Fruit fly (Drosophila melanogaster): ENCODE measurements around the gene Nrt.
A peak's percentile ranks its signal among the peaks of the same experiment; 100 is the strongest.

Gene Nrt

DNA sequence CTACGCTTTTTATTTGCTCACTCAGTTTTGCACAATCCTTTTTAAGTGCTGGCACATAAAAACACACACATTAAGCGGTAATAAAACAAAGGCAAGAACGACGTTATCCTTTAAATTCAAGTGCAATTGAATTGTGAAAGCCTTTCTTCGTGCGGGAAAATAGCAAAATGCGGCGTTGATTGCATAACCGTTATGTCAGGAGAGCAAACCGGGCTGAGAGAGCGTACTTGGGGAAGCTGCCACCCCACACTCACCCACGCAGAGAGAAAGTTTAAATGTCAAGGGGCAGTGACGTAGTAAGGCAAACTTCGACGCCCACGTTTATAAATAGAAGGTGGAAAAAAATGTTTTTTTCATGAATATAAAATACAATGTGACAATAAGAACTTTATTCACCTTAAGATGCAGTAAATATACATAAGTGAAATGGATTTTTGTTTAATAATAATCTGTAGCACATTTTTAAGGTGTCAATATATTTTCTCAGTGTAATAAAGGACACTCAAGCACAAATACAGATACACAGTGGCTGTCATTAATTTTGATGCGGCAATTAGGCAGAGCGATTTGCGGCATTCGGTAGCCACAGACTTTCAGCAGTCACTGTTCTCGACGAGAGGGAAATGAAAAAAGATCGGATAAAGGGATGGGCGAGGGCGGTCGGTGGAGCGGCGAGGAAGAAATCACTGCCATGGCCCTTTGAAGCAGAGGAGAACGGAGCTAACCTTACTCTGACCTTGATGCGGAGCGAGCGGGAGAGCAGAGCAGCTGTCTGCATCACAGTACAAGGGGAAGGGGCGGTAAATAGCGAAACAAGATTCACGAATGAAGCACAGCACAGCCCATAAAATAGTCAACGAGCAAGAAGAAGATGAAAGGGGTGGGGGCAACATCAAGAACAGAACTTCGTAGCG lies 40.2 kb downstream of the Nrt start:
- TF ChIP-seq CG1620 (GFP tag; optimal IDR thresholded peaks at IDR 0.05) (no peak), CG11617 (GFP tag; optimal IDR thresholded peaks at IDR 0.05) (no peak), toe (GFP tag; optimal IDR thresholded peaks at IDR 0.05) (no peak), CG14711 (tag; optimal IDR thresholded peaks at IDR 0.05) (peak; percentile 18), CG12768 (GFP tag; optimal IDR thresholded peaks at IDR 0.05) (no peak), cnc (optimal IDR thresholded peaks at IDR 0.05) (no peak), ovo (GFP tag; optimal IDR thresholded peaks at IDR 0.05) (no peak), Hr96 (GFP tag; optimal IDR thresholded peaks at IDR 0.05) (peak; percentile 46), CG33017 (tag; optimal IDR thresholded peaks at IDR 0.05) (peak; percentile 69), tj (GFP tag; optimal IDR thresholded peaks at IDR 0.05) (no peak), CG7101 (tag; optimal IDR thresholded peaks at IDR 0.05) (peak; percentile 15), CG5204 (GFP tag; optimal IDR thresholded peaks at IDR 0.05) (peak; percentile 54), Mnt (GFP tag; optimal IDR thresholded peaks at IDR 0.05) (no peak), kay (GFP tag; ENCODE audit: borderline replicate concordance) (peak; percentile 46), Crg-1 (GFP tag; optimal IDR thresholded peaks at IDR 0.05) (no peak), bab1 (GFP tag; optimal IDR thresholded peaks at IDR 0.05) (no peak), CG7045 (GFP tag; optimal IDR thresholded peaks at IDR 0.05) (peak; percentile 60), Clk (GFP tag; optimal IDR thresholded peaks at IDR 0.05) (no peak), cic (GFP tag; optimal IDR thresholded peaks at IDR 0.05) (no peak), pad (GFP tag; optimal IDR thresholded peaks at IDR 0.05) (peak; percentile 65)

DNA sequence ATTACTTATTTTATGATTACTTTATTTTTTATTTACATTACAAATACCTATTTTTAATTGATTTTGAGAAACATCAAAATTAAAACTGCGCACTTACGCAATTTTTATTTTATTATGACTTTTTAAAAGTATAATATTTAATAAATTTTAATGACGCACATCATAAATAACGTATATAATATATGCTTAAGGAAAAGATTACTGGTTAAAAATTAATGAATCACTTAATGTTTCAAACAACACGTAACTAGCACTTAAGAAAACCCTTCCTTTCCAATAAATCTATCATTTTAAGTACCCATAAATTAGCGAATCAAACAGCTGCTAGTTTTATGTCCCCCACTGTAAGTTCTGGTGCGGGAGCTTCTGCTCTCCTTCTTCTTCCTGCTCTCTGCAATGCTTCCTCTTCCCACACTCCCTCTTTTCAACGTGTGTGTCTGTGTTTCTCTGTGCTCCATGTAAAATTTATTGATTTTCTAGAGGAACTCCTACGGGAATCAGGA lies 41.0 kb downstream of the Nrt start:
- TF ChIP-seq Mnt (GFP tag; optimal IDR thresholded peaks at IDR 0.05): no peak
- no peak for TF ChIP-seq cic (GFP tag; optimal IDR thresholded peaks at IDR 0.05)
- no peak for TF ChIP-seq tj (GFP tag; optimal IDR thresholded peaks at IDR 0.05)
- TF ChIP-seq pad (GFP tag; optimal IDR thresholded peaks at IDR 0.05): no peak
- TF ChIP-seq ovo (GFP tag; optimal IDR thresholded peaks at IDR 0.05): peak; percentile 5
- TF ChIP-seq CG12768 (GFP tag; optimal IDR thresholded peaks at IDR 0.05): peak; percentile 42
- no peak for TF ChIP-seq CG1620 (GFP tag; optimal IDR thresholded peaks at IDR 0.05)
- peak; percentile 76 for TF ChIP-seq CG7045 (GFP tag; optimal IDR thresholded peaks at IDR 0.05)
- no peak for TF ChIP-seq bab1 (GFP tag; optimal IDR thresholded peaks at IDR 0.05)
- TF ChIP-seq toe (GFP tag; optimal IDR thresholded peaks at IDR 0.05): no peak
- TF ChIP-seq Clk (GFP tag; optimal IDR thresholded peaks at IDR 0.05): peak; percentile 7
- no peak for TF ChIP-seq cnc (optimal IDR thresholded peaks at IDR 0.05)
- TF ChIP-seq CG7101 (tag; optimal IDR thresholded peaks at IDR 0.05): peak; percentile 9
- no peak for TF ChIP-seq CG5204 (GFP tag; optimal IDR thresholded peaks at IDR 0.05)
- no peak for TF ChIP-seq kay (GFP tag; ENCODE audit: borderline replicate concordance)
- peak; percentile 53 for TF ChIP-seq CG33017 (tag; optimal IDR thresholded peaks at IDR 0.05)
- TF ChIP-seq Crg-1 (GFP tag; optimal IDR thresholded peaks at IDR 0.05): no peak
- no peak for TF ChIP-seq CG14711 (tag; optimal IDR thresholded peaks at IDR 0.05)
- TF ChIP-seq Hr96 (GFP tag; optimal IDR thresholded peaks at IDR 0.05): no peak
- peak; percentile 75 for TF ChIP-seq CG11617 (GFP tag; optimal IDR thresholded peaks at IDR 0.05)

DNA sequence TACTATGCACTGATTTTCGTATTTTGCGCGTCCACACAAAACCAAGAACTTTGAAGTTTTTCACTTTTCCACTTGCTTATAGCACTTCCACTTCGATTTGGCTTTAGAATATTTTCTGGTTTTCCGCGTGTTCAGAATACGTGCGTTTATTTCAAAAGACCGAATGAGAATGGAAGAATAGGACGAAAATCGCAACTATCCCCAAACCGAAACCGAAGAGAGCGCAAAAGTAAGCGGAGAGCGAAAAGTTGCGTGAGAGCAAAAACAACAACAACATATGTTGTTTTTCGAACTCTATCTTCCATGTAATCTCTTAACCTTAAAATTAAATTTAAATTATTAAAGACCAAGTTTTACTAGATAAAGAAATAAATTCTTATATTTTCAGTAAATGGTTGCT lies 41.7 kb downstream of the Nrt start, which contains the start of gene CG9674:
TSS of gene CG9674 (minus strand) at position 174 of the 400 bp plus-strand sequence.
- TF ChIP-seq CG1620 (GFP tag; optimal IDR thresholded peaks at IDR 0.05): no peak
- no peak for TF ChIP-seq Mnt (GFP tag; optimal IDR thresholded peaks at IDR 0.05)
- TF ChIP-seq tj (GFP tag; optimal IDR thresholded peaks at IDR 0.05): no peak
- no peak for TF ChIP-seq CG33017 (tag; optimal IDR thresholded peaks at IDR 0.05)
- no peak for TF ChIP-seq CG5204 (GFP tag; optimal IDR thresholded peaks at IDR 0.05)

DNA sequence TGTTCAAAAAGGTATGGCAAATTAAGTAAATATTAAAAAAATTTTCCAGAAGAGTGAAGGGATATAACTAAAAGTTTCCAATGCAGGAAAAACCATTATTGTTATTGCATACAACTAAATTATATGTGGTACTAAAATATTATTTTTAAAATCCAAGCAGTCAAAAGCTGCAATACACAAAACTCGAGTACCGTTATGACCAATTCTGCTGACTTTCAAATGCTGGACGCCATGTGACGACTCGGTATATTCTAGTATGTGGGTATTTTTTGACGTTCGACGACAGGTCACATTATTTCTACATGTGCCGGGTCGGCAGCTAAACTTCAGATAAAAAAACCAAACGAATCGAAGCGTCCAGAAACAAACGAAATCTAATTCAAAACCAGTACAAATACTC lies 42.3 kb downstream of the Nrt start:
- TF ChIP-seq kay (GFP tag; ENCODE audit: borderline replicate concordance) (no peak), CG11617 (GFP tag; optimal IDR thresholded peaks at IDR 0.05) (no peak), cnc (optimal IDR thresholded peaks at IDR 0.05) (no peak), CG12768 (GFP tag; optimal IDR thresholded peaks at IDR 0.05) (no peak), bab1 (GFP tag; optimal IDR thresholded peaks at IDR 0.05) (peak; percentile 9), CG7045 (GFP tag; optimal IDR thresholded peaks at IDR 0.05) (no peak), tj (GFP tag; optimal IDR thresholded peaks at IDR 0.05) (peak; percentile 4), CG1620 (GFP tag; optimal IDR thresholded peaks at IDR 0.05) (peak; percentile 2), cic (GFP tag; optimal IDR thresholded peaks at IDR 0.05) (no peak), toe (GFP tag; optimal IDR thresholded peaks at IDR 0.05) (no peak), Mnt (GFP tag; optimal IDR thresholded peaks at IDR 0.05) (peak; percentile 99), CG14711 (tag; optimal IDR thresholded peaks at IDR 0.05) (no peak), pad (GFP tag; optimal IDR thresholded peaks at IDR 0.05) (no peak), CG7101 (tag; optimal IDR thresholded peaks at IDR 0.05) (no peak), CG33017 (tag; optimal IDR thresholded peaks at IDR 0.05) (no peak), ovo (GFP tag; optimal IDR thresholded peaks at IDR 0.05) (peak; percentile 97), Crg-1 (GFP tag; optimal IDR thresholded peaks at IDR 0.05) (peak; percentile 45), CG5204 (GFP tag; optimal IDR thresholded peaks at IDR 0.05) (no peak), Hr96 (GFP tag; optimal IDR thresholded peaks at IDR 0.05) (no peak), Clk (GFP tag; optimal IDR thresholded peaks at IDR 0.05) (no peak)

DNA sequence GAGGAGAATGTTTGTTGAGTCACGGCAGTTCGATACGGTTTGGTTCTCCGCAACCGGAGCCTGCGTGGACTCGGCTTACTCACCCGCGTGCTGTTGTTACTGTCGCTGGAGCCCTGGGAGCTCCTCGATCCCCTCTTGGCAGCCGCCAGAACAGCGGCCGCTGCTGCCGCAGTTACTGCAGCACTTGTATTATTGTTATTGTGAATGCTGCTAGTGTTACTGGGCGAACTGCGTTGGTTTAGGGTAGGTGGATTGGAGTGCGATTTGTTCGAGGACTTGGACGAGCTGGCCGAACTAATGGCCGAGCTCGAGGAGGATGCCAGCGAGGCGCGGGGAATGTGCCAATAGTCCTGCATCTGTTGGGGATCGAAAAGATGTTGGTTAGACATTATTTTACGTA lies 44.6 kb downstream of the Nrt start:
- TF ChIP-seq ovo (GFP tag; optimal IDR thresholded peaks at IDR 0.05) (no peak), CG11617 (GFP tag; optimal IDR thresholded peaks at IDR 0.05) (no peak), bab1 (GFP tag; optimal IDR thresholded peaks at IDR 0.05) (no peak), CG14711 (tag; optimal IDR thresholded peaks at IDR 0.05) (no peak), CG33017 (tag; optimal IDR thresholded peaks at IDR 0.05) (no peak), Hr96 (GFP tag; optimal IDR thresholded peaks at IDR 0.05) (no peak), cic (GFP tag; optimal IDR thresholded peaks at IDR 0.05) (no peak), Mnt (GFP tag; optimal IDR thresholded peaks at IDR 0.05) (no peak), Clk (GFP tag; optimal IDR thresholded peaks at IDR 0.05) (no peak), CG7101 (tag; optimal IDR thresholded peaks at IDR 0.05) (no peak), pad (GFP tag; optimal IDR thresholded peaks at IDR 0.05) (no peak), kay (GFP tag; ENCODE audit: borderline replicate concordance) (no peak), tj (GFP tag; optimal IDR thresholded peaks at IDR 0.05) (no peak), toe (GFP tag; optimal IDR thresholded peaks at IDR 0.05) (no peak)
